Fruit fly (Drosophila melanogaster) whole organism, prepupa: ENCODE measurements around the gene wdn.

Experiments used
- CG10669 ChIP-seq: fragments of 200-800 bp; sonication (Bioruptor generic); optimal IDR thresholded peaks from 3 replicates; lab custom pipeline; 2018; ENCODE audit warnings: missing biosample characterization, mild to moderate bottlenecking, missing genetic modification characterization, moderate library complexity
- CG16779 ChIP-seq: fragments of 200-800 bp; sonication (Bioruptor generic); optimal IDR thresholded peaks from 3 replicates; lab custom pipeline; 2017; ENCODE audit warnings: missing biosample characterization, mild to moderate bottlenecking, missing genetic modification characterization
- CG3032 ChIP-seq: fragments of 200-800 bp; optimal IDR thresholded peaks from 2 replicates; lab custom pipeline; 2019; ENCODE audit warnings: missing biosample characterization, mild to moderate bottlenecking, missing genetic modification characterization, moderate library complexity
- CG6808 ChIP-seq: fragments of 200-800 bp; sonication (Bioruptor generic); optimal IDR thresholded peaks from 3 replicates; lab custom pipeline; 2017; ENCODE audit warnings: missing biosample characterization, missing genetic modification characterization, mild to moderate bottlenecking, moderate library complexity, missing genetic modification reagents
- CG8632 ChIP-seq: fragments of 200-800 bp; sonication (Bioruptor generic); optimal IDR thresholded peaks from 3 replicates; lab custom pipeline; 2016; ENCODE audit warnings: missing biosample characterization, missing genetic modification characterization
- Eip78C ChIP-seq: fragments of 200-800 bp; sonication (Bioruptor generic); peaks from one replicate; lab custom pipeline; 2016; ENCODE audit warnings: missing biosample characterization, missing genetic modification characterization
- Eip93F ChIP-seq: fragments of 200-800 bp; sonication (Bioruptor generic); optimal IDR thresholded peaks from 2 replicates; lab custom pipeline; 2016; ENCODE audit warnings: missing biosample characterization, mild to moderate bottlenecking, missing genetic modification characterization
- Ets21C ChIP-seq: fragments of 200-800 bp; sonication (Bioruptor generic); optimal IDR thresholded peaks from 3 replicates; lab custom pipeline; 2016; ENCODE audit warnings: missing biosample characterization, missing genetic modification characterization
- Ets96B ChIP-seq: fragments of 200-800 bp; optimal IDR thresholded peaks from 2 replicates; lab custom pipeline; 2019; ENCODE audit warnings: missing biosample characterization, mild to moderate bottlenecking, missing genetic modification characterization, moderate library complexity
- Sox102F ChIP-seq: fragments of 200-800 bp; sonication (Bioruptor generic); optimal IDR thresholded peaks from 2 replicates; lab custom pipeline; 2016; ENCODE audit warnings: missing biosample characterization, mild to moderate bottlenecking, missing genetic modification characterization
- dac ChIP-seq: fragments of 200-800 bp; sonication (Bioruptor generic); optimal IDR thresholded peaks from 2 replicates; lab custom pipeline; 2017; ENCODE audit warnings: missing biosample characterization, mild to moderate bottlenecking, missing genetic modification characterization
- fd85E ChIP-seq: fragments of 200-800 bp; sonication (Bioruptor generic); optimal IDR thresholded peaks from 3 replicates; lab custom pipeline; 2016; ENCODE audit warnings: missing biosample characterization, missing genetic modification characterization
- lz ChIP-seq: fragments of 200-800 bp; sonication (Bioruptor generic); optimal IDR thresholded peaks from 3 replicates; lab custom pipeline; 2016; ENCODE audit warnings: missing biosample characterization, missing genetic modification characterization
- net ChIP-seq: fragments of 200-800 bp; sonication (Bioruptor generic); optimal IDR thresholded peaks from 3 replicates; lab custom pipeline; 2016; ENCODE audit warnings: missing biosample characterization, missing genetic modification characterization

- no peak for TF ChIP-seq Ets96B (tag; lab: Kevin White, UChicago)
- peak; percentile 21 for TF ChIP-seq Ets21C
- no peak for TF ChIP-seq CG6808 (GFP tag; lab: Kevin White, UChicago)
- TF ChIP-seq Sox102F: no peak
- no peak for TF ChIP-seq dac (GFP tag; lab: Kevin White, UChicago)
- no peak for TF ChIP-seq net (GFP tag; lab: Kevin White, UChicago)
- no peak for TF ChIP-seq fd85E (GFP tag; lab: Kevin White, UChicago)
- TF ChIP-seq CG10669 (GFP tag; lab: Kevin White, UChicago): no peak
- TF ChIP-seq CG8632 (GFP tag; lab: Kevin White, UChicago): no peak
- TF ChIP-seq CG16779 (tag; lab: Kevin White, UChicago): no peak
- TF ChIP-seq Eip93F (GFP tag; lab: Kevin White, UChicago): no peak
- TF ChIP-seq lz (GFP tag; lab: Kevin White, UChicago): peak; percentile 17
- peak; percentile 82 for TF ChIP-seq Eip78C (GFP tag; lab: Kevin White, UChicago)
- TF ChIP-seq CG3032 (tag; lab: Kevin White, UChicago): no peak
Measured at dm6 chr3R:28805164-28805563, 6.0 kb downstream of the wdn start.
